Worm (Caenorhabditis elegans) whole organism, midembryonic: ENCODE measurements around the gene fbxb-61.
"Not testable (repeated sequence)": the region's sequence is repeated elsewhere in the genome, so short reads cannot be mapped to it uniquely, and the experiment has no call there.

Experiments
- T22C8.4 ChIP-seq: fragments of 200-800 bp; sonication (Bioruptor generic); IDR thresholded peaks from 2 replicates; pipeline ENCODE4 v1.3.6; 2022; ENCODE audit warnings: missing genetic modification characterization, missing compliant biosample characterization
- cog-1 ChIP-seq: sonication (generic microtip); optimal IDR thresholded peaks from 2 replicates; lab custom pipeline; 2016; ENCODE audit warnings: missing genetic modification characterization, missing compliant biosample characterization
- flt-1 ChIP-seq: fragments of 200-800 bp; sonication (Bioruptor generic); IDR thresholded peaks from 2 replicates; pipeline ENCODE4 v1.3.6; 2022; ENCODE audit warnings: missing genetic modification characterization, missing compliant biosample characterization
- klf-2 ChIP-seq: fragments of 200-800 bp; sonication (Bioruptor generic); conservative IDR thresholded peaks from 2 replicates; pipeline ENCODE4 v1.3.6; 2022; ENCODE audit warnings: missing genetic modification reagents, missing genetic modification characterization, missing compliant biosample characterization
- med-1 ChIP-seq: sonication (generic microtip); optimal IDR thresholded peaks from 2 replicates; lab custom pipeline; 2017; ENCODE audit warnings: missing genetic modification characterization, mild to moderate bottlenecking, missing compliant biosample characterization, antibody characterized with exemption, missing genetic modification reagents; ENCODE audit not compliant: insufficient read depth
- ref-1 ChIP-seq: fragments of 200-800 bp; sonication (Bioruptor generic); conservative IDR thresholded peaks from 2 replicates; pipeline ENCODE4 v1.3.6; 2022; ENCODE audit warnings: missing genetic modification reagents, missing genetic modification characterization, missing compliant biosample characterization
- tab-1 ChIP-seq: fragments of 200-800 bp; sonication (Bioruptor generic); IDR thresholded peaks from 2 replicates; pipeline ENCODE4 v1.3.6; 2022; ENCODE audit warnings: missing genetic modification characterization, missing compliant biosample characterization
- ztf-23 ChIP-seq: fragments of 200-800 bp; sonication (Bioruptor generic); IDR thresholded peaks from 2 replicates; pipeline ENCODE4 v1.3.6; 2022; ENCODE audit warnings: missing genetic modification reagents, missing genetic modification characterization, missing compliant biosample characterization
- ztf-29 ChIP-seq: fragments of 200-800 bp; sonication (Bioruptor generic); IDR thresholded peaks from 2 replicates; pipeline ENCODE4 v1.3.6; 2022; ENCODE audit warnings: missing genetic modification reagents, missing genetic modification characterization, missing compliant biosample characterization

The fbxb-61 gene

DNA sequence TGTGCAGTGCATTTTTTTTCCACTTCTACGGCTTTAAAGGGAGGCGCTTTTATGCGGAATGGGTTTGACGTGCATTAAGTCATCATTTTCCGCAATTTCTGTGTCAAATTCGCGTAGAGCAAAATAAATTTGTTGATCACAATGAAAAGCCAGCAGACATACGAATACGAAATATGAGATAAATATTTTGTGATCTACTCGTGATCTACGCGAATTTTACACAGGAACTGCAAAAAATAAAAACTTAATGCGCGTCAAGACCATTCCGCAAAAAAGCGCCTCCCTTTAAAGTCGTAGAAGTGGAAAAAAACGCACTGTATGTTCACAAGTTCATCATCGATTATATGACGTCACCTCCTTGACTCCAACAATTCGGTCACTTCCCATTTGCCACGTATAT is 7.5 kb downstream of the fbxb-61 start, which contains the start of gene C43D7.8:
Gene C43D7.8 (minus strand): TSS at position 101 of the 400 bp plus-strand sequence.
- TF ChIP-seq ref-1 (no peak), cog-1 (tag; lab: Kevin White, UChicago) (no peak), klf-2 (GFP tag; lab: Robert Waterston, UW) (no peak), ztf-29 (GFP tag; lab: Robert Waterston, UW) (no peak), ztf-23 (GFP tag; lab: Robert Waterston, UW) (no peak), flt-1 (GFP tag; lab: Robert Waterston, UW) (no peak), med-1 (no peak), tab-1 (GFP tag; lab: Robert Waterston, UW) (no peak), T22C8.4 (GFP tag; lab: Robert Waterston, UW) (no peak)

- TF ChIP-seq flt-1 (GFP tag; lab: Robert Waterston, UW) (no peak), T22C8.4 (GFP tag; lab: Robert Waterston, UW) (0 out of 2 replicates have a peak, but pooled peaks have one; percentile 33)
Observed at ce11 chrV:19312975-19313374, 9.1 kb downstream of the fbxb-61 start, which contains the start of gene fbxb-64. fbxb-64 (plus strand) TSS chrV:19313275.

DNA sequence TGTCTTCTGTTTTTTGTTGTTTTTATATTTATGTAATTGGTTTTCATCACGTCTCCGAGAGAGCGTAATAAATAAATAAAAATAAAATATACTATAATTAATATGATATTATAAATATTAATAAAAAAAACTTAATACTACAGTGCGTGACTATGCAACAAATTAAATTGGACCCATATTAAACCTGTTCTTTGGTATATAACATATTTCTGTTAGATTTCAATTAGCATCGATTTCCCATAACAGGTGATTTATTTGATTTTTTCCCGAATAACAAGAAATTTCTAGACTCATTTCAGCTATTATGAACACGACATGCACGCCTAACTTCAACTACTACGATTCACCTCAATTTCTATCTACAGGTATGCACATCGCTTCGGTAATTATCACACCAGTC is 13.1 kb downstream of the fbxb-61 start, which contains the start of gene srh-208:
Gene srh-208 (plus strand): TSS at position 301 of the 400 bp plus-strand sequence.
- TF ChIP-seq klf-2 (GFP tag; lab: Robert Waterston, UW); med-1; ref-1: not testable (repeated sequence)

- TF ChIP-seq ref-1: no peak
- TF ChIP-seq ztf-23 (GFP tag; lab: Robert Waterston, UW): no peak
- no peak for TF ChIP-seq ztf-29 (GFP tag; lab: Robert Waterston, UW)
- no peak for TF ChIP-seq cog-1 (tag; lab: Kevin White, UChicago)
- TF ChIP-seq flt-1 (GFP tag; lab: Robert Waterston, UW): no peak
- TF ChIP-seq tab-1 (GFP tag; lab: Robert Waterston, UW): no peak
- TF ChIP-seq klf-2 (GFP tag; lab: Robert Waterston, UW): no peak
- no peak for TF ChIP-seq med-1
- TF ChIP-seq T22C8.4 (GFP tag; lab: Robert Waterston, UW): no peak
Observed at ce11 chrV:19319460-19319995, 15.6 kb downstream of the fbxb-61 start, which contains the start of gene C43D7.7. C43D7.7 (minus strand) TSS chrV:19319510.

DNA sequence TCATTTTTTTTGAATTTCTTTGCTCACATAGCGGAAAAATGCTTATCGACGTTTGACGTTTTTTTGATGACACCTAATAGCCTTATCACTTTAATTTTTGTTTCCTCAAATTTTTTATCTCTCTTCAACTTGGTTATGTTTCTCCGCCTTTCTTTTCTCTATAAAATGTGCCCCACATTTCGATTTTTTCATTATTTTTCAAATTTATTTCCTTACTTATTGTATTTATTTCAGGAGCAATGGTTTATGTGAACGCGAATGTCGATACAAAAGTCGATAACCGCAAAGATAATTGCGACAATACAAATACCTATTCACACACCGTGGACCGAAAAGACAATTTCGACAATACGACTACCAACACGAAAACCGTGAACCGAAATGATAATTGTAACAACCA is 16.5 kb downstream of the fbxb-61 start, which contains the start of gene sdz-6:
Gene sdz-6 (plus strand): TSS at position 229 of the 400 bp plus-strand sequence.
- TF ChIP-seq ztf-29 (GFP tag; lab: Robert Waterston, UW) (no peak), med-1 (no peak), ref-1 (no peak), flt-1 (GFP tag; lab: Robert Waterston, UW) (no peak), tab-1 (GFP tag; lab: Robert Waterston, UW) (no peak), klf-2 (GFP tag; lab: Robert Waterston, UW) (no peak), cog-1 (tag; lab: Kevin White, UChicago) (no peak), T22C8.4 (GFP tag; lab: Robert Waterston, UW) (no peak), ztf-23 (GFP tag; lab: Robert Waterston, UW) (no peak)

- TF ChIP-seq med-1 (no peak), ztf-23 (GFP tag; lab: Robert Waterston, UW) (no peak), ztf-29 (GFP tag; lab: Robert Waterston, UW) (no peak), flt-1 (GFP tag; lab: Robert Waterston, UW) (no peak), ref-1 (no peak), tab-1 (GFP tag; lab: Robert Waterston, UW) (no peak), klf-2 (GFP tag; lab: Robert Waterston, UW) (no peak), cog-1 (tag; lab: Kevin White, UChicago) (no peak), T22C8.4 (GFP tag; lab: Robert Waterston, UW) (no peak)
Observed at ce11 chrV:19322387-19322786, 18.5 kb downstream of the fbxb-61 start, which contains the start of gene C43D7.4. C43D7.4 (minus strand) TSS chrV:19322487.

ce11 chrV:19325436-19325835 is 21.5 kb downstream of the fbxb-61 start:
- no peak for TF ChIP-seq med-1
- TF ChIP-seq tab-1 (GFP tag; lab: Robert Waterston, UW): no peak
- no peak for TF ChIP-seq klf-2 (GFP tag; lab: Robert Waterston, UW)
- TF ChIP-seq cog-1 (tag; lab: Kevin White, UChicago): no peak
- no peak for TF ChIP-seq ztf-29 (GFP tag; lab: Robert Waterston, UW)
- TF ChIP-seq flt-1 (GFP tag; lab: Robert Waterston, UW): no peak
- TF ChIP-seq ref-1: no peak
- TF ChIP-seq ztf-23 (GFP tag; lab: Robert Waterston, UW): no peak
- TF ChIP-seq T22C8.4 (GFP tag; lab: Robert Waterston, UW): no peak

DNA sequence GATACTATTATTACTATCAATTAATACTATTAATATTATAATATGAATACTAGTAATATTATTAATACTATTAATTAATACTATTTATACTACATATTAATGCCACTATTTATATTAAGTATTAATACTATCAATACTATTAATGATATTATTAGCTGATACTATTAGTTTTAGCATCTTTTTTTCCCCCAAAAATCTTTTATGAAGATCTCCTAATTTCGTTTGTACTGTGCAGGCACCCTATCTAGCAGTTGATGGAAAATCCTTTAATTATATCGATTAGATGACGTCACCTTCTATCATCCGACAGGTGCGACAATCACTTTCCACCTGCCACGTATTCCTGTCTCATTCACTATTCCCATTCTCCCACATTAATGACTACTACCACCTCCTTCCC is 25.3 kb downstream of the fbxb-61 start, which contains the start of gene fbxb-65:
Gene fbxb-65 (plus strand): TSS at position 301 of the 400 bp plus-strand sequence.
- no peak for TF ChIP-seq ztf-23 (GFP tag; lab: Robert Waterston, UW)
- TF ChIP-seq tab-1 (GFP tag; lab: Robert Waterston, UW): no peak
- no peak for TF ChIP-seq klf-2 (GFP tag; lab: Robert Waterston, UW)
- TF ChIP-seq flt-1 (GFP tag; lab: Robert Waterston, UW): no peak
- TF ChIP-seq T22C8.4 (GFP tag; lab: Robert Waterston, UW): no peak
- TF ChIP-seq ref-1: no peak
- no peak for TF ChIP-seq ztf-29 (GFP tag; lab: Robert Waterston, UW)
- no peak for TF ChIP-seq med-1
- no peak for TF ChIP-seq cog-1 (tag; lab: Kevin White, UChicago)

ce11 chrV:19337333-19337732 is 33.4 kb downstream of the fbxb-61 start:
- TF ChIP-seq T22C8.4 (GFP tag; lab: Robert Waterston, UW): peak; percentile 64
- TF ChIP-seq tab-1 (GFP tag; lab: Robert Waterston, UW): no peak

DNA sequence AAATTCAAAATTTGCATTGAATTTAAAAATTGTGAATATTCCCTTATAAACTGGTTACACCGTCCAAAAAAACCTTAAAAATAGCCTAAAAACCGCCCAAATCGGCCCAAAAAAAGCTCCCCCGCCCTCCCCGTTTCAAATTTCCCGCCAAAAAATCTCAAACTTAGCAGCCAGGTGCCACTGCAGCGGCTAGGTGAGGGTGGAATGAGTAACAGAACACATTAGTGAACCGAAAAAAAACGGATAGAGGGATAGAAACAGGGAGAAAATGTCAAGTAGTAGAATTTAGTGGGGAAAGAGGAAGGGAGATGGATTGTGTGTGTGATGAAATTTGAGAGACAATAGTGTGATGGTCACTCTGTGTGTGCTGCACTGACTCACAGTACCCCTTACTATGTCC is 48.0 kb downstream of the fbxb-61 start:
- no peak for TF ChIP-seq flt-1 (GFP tag; lab: Robert Waterston, UW)
- no peak for TF ChIP-seq tab-1 (GFP tag; lab: Robert Waterston, UW)
- no peak for TF ChIP-seq ref-1
- no peak for TF ChIP-seq cog-1 (tag; lab: Kevin White, UChicago)
- TF ChIP-seq ztf-29 (GFP tag; lab: Robert Waterston, UW): no peak
